Worm (Caenorhabditis elegans): ENCODE results near the gene sorf-1.

sorf-1 gene

DNA sequence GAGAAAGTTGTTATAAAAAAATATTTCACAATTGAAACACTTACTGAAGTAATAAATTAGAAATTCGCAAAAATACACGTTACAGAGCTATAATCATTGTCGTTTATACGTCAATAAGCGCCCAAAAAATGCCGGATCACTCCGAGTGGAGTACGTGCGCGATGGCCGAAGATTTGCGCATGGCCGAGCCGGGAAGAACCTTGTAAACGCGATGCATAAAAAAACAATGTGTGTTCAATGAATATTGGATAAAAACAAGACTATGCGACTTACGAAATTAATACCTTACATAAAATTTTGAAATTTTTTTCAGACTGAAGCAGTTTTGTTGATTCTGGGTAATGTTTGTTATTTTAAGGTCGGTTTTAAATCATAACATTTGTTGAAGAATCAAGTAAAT, at the start of gene sorf-1:
sorf-1 (minus strand) TSS at position 135 of the 400 bp plus-strand sequence.
- no peak for TF ChIP-seq unc-62 (GFP tag; optimal IDR thresholded peaks at IDR 0.05)

- TF ChIP-seq unc-62 (GFP tag; optimal IDR thresholded peaks at IDR 0.05) = no peak
These were observed 45.5 kb upstream of the sorf-1 start, which contains the start of gene ZK813.6 for ce11 chrX:3424516-3424915. Gene ZK813.6 (plus strand): TSS chrX:3424816.

DNA sequence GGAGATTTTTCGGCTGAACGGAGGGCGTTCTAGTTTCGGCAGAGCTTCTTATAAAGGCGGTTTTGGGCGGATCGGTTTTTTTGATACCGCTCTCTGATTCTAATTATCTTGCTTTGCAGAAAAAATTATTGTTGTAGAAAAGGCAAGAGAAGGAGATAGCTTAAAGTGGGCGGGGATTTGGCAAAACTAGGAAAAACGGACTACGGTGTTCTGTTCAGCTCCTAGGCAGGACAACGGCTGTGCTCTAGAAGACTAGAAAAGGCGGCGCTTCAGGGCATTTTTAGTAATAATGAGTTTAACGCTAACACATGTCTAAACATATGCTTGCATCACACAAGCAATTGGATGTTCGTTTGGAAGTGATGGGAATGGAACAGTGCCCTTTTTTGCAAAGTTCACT, 40.0 kb upstream of the sorf-1 start, which contains the start of gene C04F6.7:
C04F6.7 (minus strand) TSS at position 101 of the 400 bp plus-strand sequence.
- TF ChIP-seq unc-62 (GFP tag; optimal IDR thresholded peaks at IDR 0.05) = no peak

DNA sequence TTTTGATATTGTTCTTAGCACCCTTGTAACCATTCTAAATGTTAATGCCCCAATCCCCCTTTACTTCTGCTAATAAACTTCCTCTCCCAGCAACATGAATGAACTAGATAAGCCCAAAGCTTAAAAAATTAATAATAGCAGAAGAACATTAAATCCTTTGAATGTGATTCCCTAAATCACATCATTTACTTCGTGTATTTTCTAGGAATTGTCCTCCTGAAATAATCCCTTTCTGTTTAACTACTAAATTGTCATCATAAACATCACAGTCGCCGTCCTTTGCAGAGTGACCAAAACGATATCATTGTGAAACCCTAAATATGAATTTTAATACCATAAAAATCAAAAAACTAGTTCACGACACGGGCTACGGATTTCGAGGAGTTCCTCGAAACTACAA, 37.0 kb upstream of the sorf-1 start:
- TF ChIP-seq unc-62 (GFP tag; optimal IDR thresholded peaks at IDR 0.05) = no peak

ce11 chrX:3414660-3415144, 35.7 kb upstream of the sorf-1 start, which contains the start of gene dhs-27:
Gene dhs-27 (minus strand): TSS chrX:3414710.
- TF ChIP-seq unc-62 (GFP tag; optimal IDR thresholded peaks at IDR 0.05) = no peak

DNA sequence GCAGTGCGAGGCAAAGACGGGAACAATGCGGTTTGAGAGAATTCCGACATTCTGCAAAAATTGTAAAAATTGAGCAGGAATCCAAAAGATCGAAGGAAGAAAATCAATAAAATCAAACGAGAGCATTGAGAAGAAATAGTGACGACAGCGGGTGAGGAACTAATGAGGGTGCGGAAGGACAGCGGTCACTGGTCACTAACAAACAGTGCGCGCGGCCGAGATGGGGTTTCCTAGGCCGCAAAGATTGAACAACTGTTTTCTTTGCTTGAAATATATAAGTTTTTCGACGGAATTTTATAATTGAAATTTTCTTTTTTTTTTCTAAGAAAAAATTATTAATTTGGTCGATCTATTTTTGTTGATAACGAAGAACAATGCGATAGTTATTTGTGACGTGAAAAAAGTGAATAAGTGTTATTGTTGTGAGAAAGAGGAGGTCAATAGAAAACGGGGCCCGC, 32.5 kb upstream of the sorf-1 start, which contains the start of gene unc-78:
unc-78 (minus strand) TSS at position 51 of the 458 bp plus-strand sequence.
- TF ChIP-seq unc-62 (GFP tag; optimal IDR thresholded peaks at IDR 0.05) = no peak

ce11 chrX:3408717-3409303, 29.8 kb upstream of the sorf-1 start:
- no peak for TF ChIP-seq unc-62 (GFP tag; optimal IDR thresholded peaks at IDR 0.05)

DNA sequence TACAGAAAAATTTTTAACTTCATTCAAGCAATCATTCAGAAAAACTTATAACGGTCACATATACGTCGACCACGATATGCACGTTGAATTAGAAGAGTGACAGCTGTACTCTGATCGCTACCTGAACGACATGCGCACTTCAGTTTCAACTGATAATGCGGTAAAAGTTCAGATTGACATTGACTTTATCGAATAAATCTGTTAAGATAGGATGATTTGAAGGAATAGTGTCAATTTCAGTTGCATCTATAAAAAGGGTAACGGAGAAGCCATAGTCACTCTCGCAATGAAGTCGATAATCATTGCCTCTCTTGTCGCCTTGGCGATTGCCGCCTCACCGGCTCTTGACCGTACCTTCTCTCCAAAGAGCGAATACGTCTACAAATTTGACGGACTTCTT, 24.1 kb upstream of the sorf-1 start, which contains the start of gene vit-5:
vit-5 (plus strand) TSS at position 277 of the 400 bp plus-strand sequence.
- TF ChIP-seq unc-62 (GFP tag; optimal IDR thresholded peaks at IDR 0.05) = no peak

ce11 chrX:3401701-3402100, 22.7 kb upstream of the sorf-1 start, which contains the start of gene C04F6.9:
Gene C04F6.9 (plus strand): TSS chrX:3402001.
- no peak for TF ChIP-seq unc-62 (GFP tag; optimal IDR thresholded peaks at IDR 0.05)

- no peak for TF ChIP-seq unc-62 (GFP tag; optimal IDR thresholded peaks at IDR 0.05)
These were observed 21.3 kb upstream of the sorf-1 start for ce11 chrX:3400387-3400786.

ce11 chrX:3399917-3400316, 20.9 kb upstream of the sorf-1 start, which contains the start of gene cht-1:
Gene cht-1 (minus strand): TSS chrX:3400017.
- TF ChIP-seq unc-62 (GFP tag; optimal IDR thresholded peaks at IDR 0.05) = no peak

- TF ChIP-seq unc-62 (GFP tag; optimal IDR thresholded peaks at IDR 0.05) = no peak
These were observed 17.7 kb upstream of the sorf-1 start for ce11 chrX:3396735-3397134.

ce11 chrX:3393562-3393961, 14.5 kb upstream of the sorf-1 start, which contains the start of gene slcf-2:
Gene slcf-2 (plus strand): TSS chrX:3393862.
- TF ChIP-seq unc-62 (GFP tag; optimal IDR thresholded peaks at IDR 0.05) = no peak

- no peak for TF ChIP-seq unc-62 (GFP tag; optimal IDR thresholded peaks at IDR 0.05)
These were observed 6.3 kb upstream of the sorf-1 start, which contains the start of gene acp-1 for ce11 chrX:3385362-3385761. Gene acp-1 (minus strand): TSS chrX:3385462.

DNA sequence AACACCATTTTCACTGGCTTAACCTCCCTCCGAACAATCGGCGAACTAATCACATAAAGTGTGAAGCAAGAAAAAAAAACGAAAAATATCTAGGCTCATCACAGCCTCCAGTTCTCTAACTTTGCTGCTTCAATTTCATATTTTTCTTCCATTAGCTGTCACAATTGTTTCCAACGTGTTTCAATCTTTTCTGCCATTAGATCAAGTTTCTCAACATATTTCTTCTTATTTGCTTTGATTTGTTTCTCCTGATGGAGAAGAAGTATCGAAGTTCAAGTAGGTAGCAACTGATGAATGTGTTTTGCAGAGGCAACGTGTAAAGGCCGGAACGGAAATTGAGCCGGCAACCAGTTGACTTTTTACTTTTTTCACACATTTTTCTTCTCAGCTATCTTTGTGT, 1.1 kb upstream of the sorf-1 start, which contains the start of gene ZK563.7:
ZK563.7 (plus strand) TSS at position 301 of the 400 bp plus-strand sequence.
- no peak for TF ChIP-seq unc-62 (GFP tag; optimal IDR thresholded peaks at IDR 0.05)

DNA sequence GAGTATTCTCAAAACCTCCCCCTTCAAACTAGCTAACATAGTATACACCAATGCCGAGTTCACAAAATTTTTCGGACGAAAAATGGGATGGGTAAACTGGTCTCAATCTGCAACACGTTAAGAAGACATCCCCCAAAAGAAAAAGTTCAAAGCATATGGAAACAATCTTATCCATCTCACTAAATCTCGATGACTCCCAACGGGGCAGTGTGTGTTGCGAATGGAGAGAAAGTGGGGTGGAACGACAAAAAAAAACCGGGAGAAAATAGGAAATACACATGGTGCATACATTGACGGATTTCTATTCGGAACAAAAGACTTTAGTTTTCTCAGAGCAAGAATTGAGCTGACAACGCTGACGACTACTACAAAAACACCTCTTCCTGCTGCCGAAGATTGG, 3.7 kb downstream of the sorf-1 start:
- TF ChIP-seq unc-62 (GFP tag; optimal IDR thresholded peaks at IDR 0.05) = no peak

DNA sequence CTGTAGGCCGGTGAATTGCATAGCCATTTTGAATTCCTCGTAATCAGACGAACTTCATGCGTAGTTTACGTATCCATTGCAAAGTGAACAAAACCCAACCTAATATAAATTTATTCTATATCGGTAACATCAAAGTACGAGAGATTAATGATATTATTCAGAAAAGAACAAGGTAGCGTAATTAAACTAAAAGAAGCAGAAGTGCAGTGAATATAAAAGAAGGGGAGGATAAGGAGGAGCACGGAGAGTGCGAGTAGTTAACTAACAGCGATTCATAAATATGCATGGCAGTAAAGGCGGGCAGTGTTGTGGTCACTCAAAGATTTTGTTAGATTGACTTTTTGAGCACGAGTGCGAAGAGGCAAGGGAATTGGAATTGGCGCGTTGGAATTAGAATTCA, 4.4 kb downstream of the sorf-1 start, which contains the start of gene clc-3:
clc-3 (minus strand) TSS at position 101 of the 400 bp plus-strand sequence.
- no peak for TF ChIP-seq unc-62 (GFP tag; optimal IDR thresholded peaks at IDR 0.05)

Measured in whole organism, dauer.